Fruit fly (Drosophila melanogaster) whole organism: ENCODE data around the gene CG13001.

ENCODE experiments used
- Dll ChIP-seq: fragments of >200 bp; optimal IDR thresholded peaks from 2 replicates; lab custom pipeline; 2017
- psq ChIP-seq: fragments of >200 bp; optimal IDR thresholded peaks from 2 replicates; lab custom pipeline; 2017

DNA sequence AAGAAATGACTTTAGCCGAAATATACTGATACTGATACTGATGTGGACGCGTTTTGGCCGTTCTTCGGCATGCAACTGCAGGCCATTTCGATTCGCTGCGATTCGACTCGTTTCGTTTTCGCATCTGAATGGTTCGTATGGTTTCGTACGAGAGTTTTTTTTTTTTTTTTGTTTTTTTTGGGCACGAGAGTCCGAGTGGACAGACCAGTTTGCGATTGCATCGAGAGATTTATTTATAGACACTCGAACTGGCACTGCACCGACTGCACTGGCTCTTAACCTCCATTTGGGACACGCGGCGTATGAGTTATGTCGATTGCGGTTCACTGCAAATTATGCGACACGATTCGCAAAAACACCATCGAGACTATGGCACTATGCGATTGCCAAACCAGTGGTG, 36.6 kb downstream of the CG13001 start:
- TF ChIP-seq psq (lab: Kevin White, UChicago) (no peak), Dll (lab: Kevin White, UChicago) (no peak)
